Fruit fly (Drosophila melanogaster) whole organism, embryonic: Measurements from ENCODE around the gene bora.

Source experiments
- Bgb ChIP-seq: fragments of 200-800 bp; sonication (Bioruptor generic); IDR thresholded peaks from 2 replicates; pipeline ENCODE4 v1.3.6; 2022; ENCODE audit warnings: missing biosample characterization, missing genetic modification characterization; ENCODE audit not compliant: partially characterized antibody
- CG10959 ChIP-seq: fragments of 200-800 bp; sonication (Bioruptor generic); IDR thresholded peaks from 2 replicates; pipeline ENCODE4 v1.3.6; 2022; ENCODE audit warnings: missing biosample characterization, missing genetic modification characterization
- CG12071 ChIP-seq: fragments of 200-800 bp; sonication (Bioruptor generic); optimal IDR thresholded peaks from 3 replicates; lab custom pipeline; 2018; ENCODE audit warnings: missing biosample characterization, mild to moderate bottlenecking, missing genetic modification characterization
- CG12769 ChIP-seq: fragments of 200-800 bp; sonication (Bioruptor generic); optimal IDR thresholded peaks from 2 replicates; lab custom pipeline; 2019; ENCODE audit warnings: missing biosample characterization, mild to moderate bottlenecking, missing genetic modification characterization, moderate library complexity
- CG13894 ChIP-seq: fragments of 200-800 bp; sonication (Bioruptor generic); optimal IDR thresholded peaks from 3 replicates; lab custom pipeline; 2018; ENCODE audit warnings: missing biosample characterization, mild to moderate bottlenecking, missing genetic modification characterization, moderate library complexity
- CG15514 ChIP-seq: fragments of 200-800 bp; sonication (Bioruptor generic); optimal IDR thresholded peaks from 3 replicates; lab custom pipeline; 2017; ENCODE audit warnings: missing biosample characterization, missing genetic modification characterization, mild to moderate bottlenecking, moderate library complexity, missing genetic modification reagents
- CG16863 ChIP-seq: fragments of 200-800 bp; sonication (Bioruptor generic); optimal IDR thresholded peaks from 3 replicates; lab custom pipeline; 2016; ENCODE audit warnings: missing biosample characterization, missing genetic modification characterization
- CG17568 ChIP-seq: fragments of 200-800 bp; sonication (Bioruptor generic); optimal IDR thresholded peaks from 2 replicates; lab custom pipeline; 2018; ENCODE audit warnings: missing biosample characterization, mild to moderate bottlenecking, missing genetic modification characterization, moderate library complexity
- CG18599 ChIP-seq: fragments of 200-800 bp; sonication (Bioruptor generic); optimal IDR thresholded peaks from 3 replicates; lab custom pipeline; 2017; ENCODE audit warnings: missing biosample characterization, missing genetic modification characterization, mild to moderate bottlenecking, moderate library complexity, missing genetic modification reagents
- CG2199 ChIP-seq: fragments of 200-800 bp; sonication (Bioruptor generic); IDR thresholded peaks from 3 replicates; pipeline ENCODE4 v1.3.6; 2022; ENCODE audit warnings: missing biosample characterization, missing genetic modification characterization
- CG4730 ChIP-seq: fragments of 200-800 bp; sonication (Bioruptor generic); IDR thresholded peaks from 2 replicates; pipeline ENCODE4 v1.3.6; 2022; ENCODE audit warnings: missing biosample characterization, missing genetic modification characterization
- CG6175 ChIP-seq: fragments of 200-800 bp; sonication (Bioruptor generic); IDR thresholded peaks from 3 replicates; pipeline ENCODE4 v1.3.6; 2022; ENCODE audit warnings: missing biosample characterization, missing genetic modification characterization
- CG6689 ChIP-seq: fragments of 200-800 bp; sonication (Bioruptor generic); IDR thresholded peaks from 2 replicates; pipeline ENCODE4 v1.3.6; 2022; ENCODE audit warnings: missing biosample characterization, missing genetic modification characterization
- CG6765 ChIP-seq: fragments of 200-800 bp; sonication (Bioruptor generic); optimal IDR thresholded peaks from 3 replicates; lab custom pipeline; 2017; ENCODE audit warnings: missing biosample characterization, mild to moderate bottlenecking, missing genetic modification characterization
- CG8290 ChIP-seq, 3 experiments: fragments of 200-800 bp; sonication (Bioruptor generic); optimal IDR thresholded peaks; 2 replicates each; lab custom pipeline; 2016 to 2019; ENCODE audit warnings: missing biosample characterization in 3 of 3, missing genetic modification characterization in 3 of 3, mild to moderate bottlenecking in 2 of 3, moderate library complexity in 1 of 3
- Dad ChIP-seq: fragments of 200-800 bp; sonication (Bioruptor generic); optimal IDR thresholded peaks from 3 replicates; lab custom pipeline; 2016; ENCODE audit warnings: missing biosample characterization, missing genetic modification characterization
- Fer1 ChIP-seq: fragments of 200-800 bp; sonication (Bioruptor generic); optimal IDR thresholded peaks from 2 replicates; lab custom pipeline; 2017; ENCODE audit warnings: missing biosample characterization, mild to moderate bottlenecking, missing genetic modification characterization
- Hmr ChIP-seq: fragments of 200-800 bp; sonication (Bioruptor generic); optimal IDR thresholded peaks from 3 replicates; lab custom pipeline; 2017; ENCODE audit warnings: mild to moderate bottlenecking, missing biosample characterization, missing genetic modification reagents, missing genetic modification characterization
- Hr39 ChIP-seq: fragments of >200 bp; optimal IDR thresholded peaks from 2 replicates; lab custom pipeline; 2017
- MBD-R2 ChIP-seq: fragments of 200-800 bp; sonication (Bioruptor generic); IDR thresholded peaks from 2 replicates; pipeline ENCODE4 v1.3.6; 2022; ENCODE audit warnings: missing biosample characterization, missing genetic modification characterization
- Med ChIP-seq: fragments of 200-800 bp; sonication (Bioruptor generic); peaks from one replicate; lab custom pipeline; 2016; ENCODE audit warnings: missing biosample characterization, missing genetic modification characterization, mild to moderate bottlenecking, inconsistent platforms, moderate library complexity
- Meics ChIP-seq: fragments of 200-800 bp; sonication (Bioruptor generic); optimal IDR thresholded peaks from 2 replicates; lab custom pipeline; 2017; ENCODE audit warnings: missing biosample characterization, mild to moderate bottlenecking, missing genetic modification characterization
- Neu2 ChIP-seq: fragments of 200-800 bp; sonication (Bioruptor generic); optimal IDR thresholded peaks from 3 replicates; lab custom pipeline; 2016; ENCODE audit warnings: missing biosample characterization, missing genetic modification characterization, borderline replicate concordance
- Opbp ChIP-seq: fragments of 200-800 bp; sonication (Bioruptor generic); IDR thresholded peaks from 3 replicates; pipeline ENCODE4 v1.3.6; 2022; ENCODE audit warnings: missing biosample characterization, missing genetic modification characterization; ENCODE audit not compliant: partially characterized antibody
- Sry-δ ChIP-seq: fragments of 200-800 bp; sonication (Bioruptor generic); optimal IDR thresholded peaks from 2 replicates; lab custom pipeline; 2016; ENCODE audit warnings: missing biosample characterization, missing genetic modification characterization
- Stat92E ChIP-seq, 3 experiments: fragments of >200 bp in 2 of 3; fragments of 200-800 bp in 1 of 3; sonication (Bioruptor generic) in 1 of 3; optimal IDR thresholded peaks; 2 replicates each; lab custom pipeline; 2017 to 2019; ENCODE audit warnings: missing biosample characterization in 3 of 3, missing genetic modification characterization in 3 of 3, mild to moderate bottlenecking in 1 of 3, moderate library complexity in 1 of 3
- Vsx1 ChIP-seq: fragments of 200-800 bp; sonication (Bioruptor generic); optimal IDR thresholded peaks from 2 replicates; lab custom pipeline; 2017; ENCODE audit warnings: missing biosample characterization, mild to moderate bottlenecking, missing genetic modification characterization, missing genetic modification reagents
- YL-1 ChIP-seq: fragments of 200-800 bp; sonication (Bioruptor generic); optimal IDR thresholded peaks from 3 replicates; lab custom pipeline; 2017; ENCODE audit warnings: missing biosample characterization, mild to moderate bottlenecking, missing genetic modification characterization
- abd-A ChIP-seq: fragments of 200-800 bp; sonication (Bioruptor generic); optimal IDR thresholded peaks from 3 replicates; lab custom pipeline; 2019; ENCODE audit warnings: missing biosample characterization, mild to moderate bottlenecking, missing genetic modification characterization, moderate library complexity
- chinmo ChIP-seq: fragments of 200-800 bp; sonication (Bioruptor generic); IDR thresholded peaks from 4 replicates; pipeline ENCODE4 v1.3.6; 2022; ENCODE audit warnings: missing biosample characterization, missing genetic modification characterization; ENCODE audit not compliant: partially characterized antibody
- crol ChIP-seq: fragments of 200-800 bp; sonication (Bioruptor generic); IDR thresholded peaks from 2 replicates; pipeline ENCODE4 v1.3.6; 2022; ENCODE audit warnings: missing biosample characterization, missing genetic modification characterization
- dpn ChIP-seq, 2 experiments: fragments of 200-800 bp; sonication (Bioruptor generic); optimal IDR thresholded peaks; 3 replicates each; lab custom pipeline; 2016; ENCODE audit warnings: missing biosample characterization in 2 of 2, missing genetic modification characterization in 2 of 2
- exex ChIP-seq: fragments of 200-800 bp; sonication (Bioruptor generic); optimal IDR thresholded peaks from 4 replicates; lab custom pipeline; 2018; ENCODE audit warnings: missing biosample characterization, mild to moderate bottlenecking, missing genetic modification characterization, moderate library complexity
- fd64A ChIP-seq: fragments of 200-800 bp; sonication (Bioruptor generic); optimal IDR thresholded peaks from 3 replicates; lab custom pipeline; 2018; ENCODE audit warnings: missing biosample characterization, mild to moderate bottlenecking, missing genetic modification characterization
- gsb-n ChIP-seq: fragments of 200-800 bp; sonication (Bioruptor generic); optimal IDR thresholded peaks from 3 replicates; lab custom pipeline; 2018; ENCODE audit warnings: missing biosample characterization, mild to moderate bottlenecking, missing genetic modification characterization
- lab ChIP-seq: fragments of 200-800 bp; sonication (Bioruptor generic); optimal IDR thresholded peaks from 3 replicates; lab custom pipeline; 2017; ENCODE audit warnings: missing biosample characterization, missing genetic modification characterization, mild to moderate bottlenecking, moderate library complexity, missing genetic modification reagents
- peb ChIP-seq: fragments of 200-800 bp; sonication (Bioruptor generic); IDR thresholded peaks from 2 replicates; pipeline ENCODE4 v1.3.6; 2022; ENCODE audit warnings: missing biosample characterization, missing genetic modification characterization
- rib ChIP-seq: fragments of 200-800 bp; sonication (Bioruptor generic); IDR thresholded peaks from 2 replicates; pipeline ENCODE4 v1.3.6; 2022; ENCODE audit warnings: missing biosample characterization, missing genetic modification characterization
- sc ChIP-seq, 3 experiments: fragments of >200 bp in 2 of 3; fragments of 200-800 bp in 1 of 3; sonication (Bioruptor generic) in 1 of 3; optimal IDR thresholded peaks; 2 replicates in 2 of 3; 3 replicates in 1 of 3; lab custom pipeline; 2017; ENCODE audit warnings: mild to moderate bottlenecking in 1 of 3, missing biosample characterization in 1 of 3, missing genetic modification characterization in 1 of 3, missing genetic modification reagents in 1 of 3
- sd ChIP-seq: fragments of 200-800 bp; sonication (Bioruptor generic); optimal IDR thresholded peaks from 3 replicates; lab custom pipeline; 2018; ENCODE audit warnings: missing biosample characterization, mild to moderate bottlenecking, missing genetic modification characterization, moderate library complexity
- seq ChIP-seq: fragments of 200-800 bp; sonication (Bioruptor generic); IDR thresholded peaks from 2 replicates; pipeline ENCODE4 v1.3.6; 2022; ENCODE audit warnings: missing biosample characterization, missing genetic modification characterization
- sob ChIP-seq: fragments of 200-800 bp; sonication (Bioruptor generic); IDR thresholded peaks from 2 replicates; pipeline ENCODE4 v1.3.6; 2022; ENCODE audit warnings: missing biosample characterization, missing genetic modification characterization
- sug ChIP-seq: fragments of 200-800 bp; optimal IDR thresholded peaks from 2 replicates; lab custom pipeline; 2019; ENCODE audit warnings: missing biosample characterization, mild to moderate bottlenecking, missing genetic modification characterization, moderate library complexity
- usp ChIP-seq: fragments of >200 bp; optimal IDR thresholded peaks from 2 replicates; lab custom pipeline; 2017; ENCODE audit warnings: missing biosample characterization, missing genetic modification characterization
- vvl ChIP-seq: fragments of 200-800 bp; sonication (Bioruptor generic); IDR thresholded peaks from 2 replicates; pipeline ENCODE4 v1.3.6; 2022; ENCODE audit warnings: missing biosample characterization, missing genetic modification characterization
- zen ChIP-seq: fragments of 200-800 bp; sonication (Bioruptor generic); optimal IDR thresholded peaks from 3 replicates; lab custom pipeline; 2018; ENCODE audit warnings: missing biosample characterization, mild to moderate bottlenecking, missing genetic modification characterization, moderate library complexity
- zf30C ChIP-seq: fragments of 200-800 bp; sonication (Bioruptor generic); optimal IDR thresholded peaks from 3 replicates; lab custom pipeline; 2018; ENCODE audit warnings: missing biosample characterization, mild to moderate bottlenecking, missing genetic modification characterization

The bora gene

dm6 chr3L:18628458-18628857 is 6.0 kb downstream of the bora start:
- TF ChIP-seq Meics (no peak), rib (GFP tag; lab: Robert Waterston, UW) (peak; percentile 65; the same call in 1 of the 2 replicates), CG10959 (GFP tag; lab: Robert Waterston, UW) (no peak), crol (peak; percentile 79), Med (GFP tag; lab: Kevin White, UChicago) (peak; percentile 38), CG17568 (GFP tag; lab: Kevin White, UChicago) (no peak), peb (no peak), abd-A (tag; lab: Kevin White, UChicago) (peak; percentile 9), chinmo (GFP tag; lab: Robert Waterston, UW) (peak; percentile 66; the same call in 1 of the 4 replicates), CG12769 (tag; lab: Kevin White, UChicago) (peak; percentile 60), CG6175 (GFP tag; lab: Robert Waterston, UW) (0 out of 3 replicates have a peak, but pooled peaks have one; percentile 39), exex (tag; lab: Kevin White, UChicago) (peak; percentile 10), Hr39 (peak; percentile 52), vvl (GFP tag; lab: Robert Waterston, UW) (peak; percentile 82), sc (optimal IDR thresholded peaks at IDR 0.05; lab: Kevin White, UChicago) (no peak), sc (GFP tag; optimal IDR thresholded peaks at IDR 0.05; lab: Kevin White, UChicago) (no peak)

dm6 chr3L:18629874-18630273 is 7.4 kb downstream of the bora start:
- TF ChIP-seq crol (peak; percentile 59; the same call in 1 of the 2 replicates), sug (no peak), CG13894 (peak; percentile 55), Stat92E (GFP tag; optimal IDR thresholded peaks at IDR 0.05; lab: Kevin White, UChicago) (peak in 1 of 3 experiments; percentile 97), gsb-n (tag; lab: Kevin White, UChicago) (peak; percentile 28), Dad (GFP tag; lab: Kevin White, UChicago) (no peak), CG8290 (GFP tag; optimal IDR thresholded peaks at IDR 0.05; lab: Kevin White, UChicago) (peak; percentile 28), CG8290 (tag; optimal IDR thresholded peaks at IDR 0.05; lab: Kevin White, UChicago) (no peak), CG4730 (no peak), Bgb (no peak), CG18599 (GFP tag; lab: Kevin White, UChicago) (peak; percentile 13), zf30C (GFP tag; lab: Kevin White, UChicago) (no peak), CG16863 (no peak), CG6689 (GFP tag; lab: Robert Waterston, UW) (no peak), zen (tag; lab: Kevin White, UChicago) (peak; percentile 0), CG6765 (GFP tag; lab: Kevin White, UChicago) (no peak), dpn (GFP tag; optimal IDR thresholded peaks at IDR 0.05; lab: Kevin White, UChicago) (no peak), CG2199 (peak; percentile 86)

dm6 chr3L:18632187-18632635 is 9.7 kb downstream of the bora start:
- TF ChIP-seq YL-1 (no peak), fd64A (no peak), Vsx1 (GFP tag; lab: Kevin White, UChicago) (no peak), sug (peak; percentile 56), CG12071 (GFP tag; lab: Kevin White, UChicago) (no peak), sob (peak; percentile 28; the same call in 1 of the 2 replicates), CG15514 (GFP tag; lab: Kevin White, UChicago) (peak; percentile 5), sd (tag; lab: Kevin White, UChicago) (peak; percentile 52), chinmo (GFP tag; lab: Robert Waterston, UW) (0 out of 4 replicates have a peak, but pooled peaks have one; percentile 57), Sry-δ (no peak), CG10959 (GFP tag; lab: Robert Waterston, UW) (no peak), seq (GFP tag; lab: Robert Waterston, UW) (no peak; the same call in 1 of the 2 replicates), Fer1 (GFP tag; lab: Kevin White, UChicago) (peak; percentile 11), Hmr (peak; percentile 3), Opbp (GFP tag; lab: Robert Waterston, UW) (no peak), lab (GFP tag; lab: Kevin White, UChicago) (peak; percentile 17), Meics (no peak), Neu2 (GFP tag; lab: Kevin White, UChicago) (no peak), usp (GFP tag; lab: Kevin White, UChicago) (no peak), MBD-R2 (GFP tag; lab: Robert Waterston, UW) (no peak)
